Worm (Caenorhabditis elegans): Measurements from ENCODE around the gene C29F3.3.

The C29F3.3 gene

DNA sequence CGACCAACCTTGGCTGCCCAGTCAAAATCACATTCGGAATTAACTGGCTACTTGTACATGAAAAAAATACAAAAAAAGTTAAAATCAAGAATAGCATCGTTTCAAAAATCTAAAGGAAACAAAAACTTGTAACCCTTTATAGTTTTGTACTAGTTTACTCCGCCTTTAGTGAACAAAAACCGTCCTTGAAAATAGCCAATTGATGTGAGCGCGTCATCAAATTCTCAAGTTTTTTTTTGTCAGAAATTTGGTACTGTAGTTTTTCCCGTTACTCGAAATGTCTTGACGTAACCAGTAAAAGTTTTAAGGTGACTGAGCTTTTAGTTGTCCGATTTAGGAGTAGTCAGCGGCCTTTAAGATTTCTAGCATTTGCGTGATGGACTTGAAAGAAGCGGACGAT is at the start of gene C29F3.3:
TSS of gene C29F3.3 (minus strand) at position 101 of the 400 bp plus-strand sequence.
- TF ChIP-seq ceh-36 (tag; optimal IDR thresholded peaks at IDR 0.05) (no peak), flt-1 (GFP tag; IDR thresholded peaks at IDR 0.05) (no peak), hnd-1 (tag; optimal IDR thresholded peaks at IDR 0.05) (no peak), pes-1 (GFP tag; IDR thresholded peaks at IDR 0.05) (no peak), sea-1 (GFP tag; conservative IDR thresholded peaks at IDR 0.05) (no peak), tbx-37 (GFP tag; conservative IDR thresholded peaks at IDR 0.05) (no peak), ceh-13 (GFP tag; optimal IDR thresholded peaks at IDR 0.05) (no peak), hmbx-1 (tag; optimal IDR thresholded peaks at IDR 0.05) (no peak), B0310.2 (tag; optimal IDR thresholded peaks at IDR 0.05) (no peak), hmg-4 (GFP tag; optimal IDR thresholded peaks at IDR 0.05) (no peak), ets-7 (tag; optimal IDR thresholded peaks at IDR 0.05) (no peak), ama-1 (optimal IDR thresholded peaks at IDR 0.05) (no peak), tbx-11 (GFP tag; IDR thresholded peaks at IDR 0.05) (no peak), F13C5.2 (tag; optimal IDR thresholded peaks at IDR 0.05) (no peak), scrt-1 (GFP tag; IDR thresholded peaks at IDR 0.05) (no peak), aly-1 (tag; optimal IDR thresholded peaks at IDR 0.05) (no peak), tra-4 (tag; optimal IDR thresholded peaks at IDR 0.05) (no peak)

DNA sequence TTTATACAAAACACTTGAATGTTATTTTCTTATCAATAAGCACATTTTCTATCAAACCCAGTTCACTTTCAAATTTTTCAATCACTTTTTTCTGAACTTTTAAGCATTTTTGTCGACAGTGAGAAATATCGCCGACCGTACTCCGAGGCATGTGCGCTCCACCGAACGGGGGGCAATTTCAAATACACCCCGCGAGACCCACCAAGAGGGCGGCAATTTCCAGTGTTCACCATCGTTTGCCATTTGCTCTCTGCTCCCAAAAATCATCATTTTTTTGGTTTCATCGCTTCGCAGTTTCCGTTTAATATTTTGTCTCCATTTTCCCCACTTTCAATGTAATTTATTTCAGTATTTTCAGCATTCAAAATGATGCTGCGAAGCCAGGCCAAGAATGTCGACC is 48.2 kb upstream of the C29F3.3 start, which contains the start of gene cyb-3:
TSS of gene cyb-3 (plus strand) at position 350 of the 400 bp plus-strand sequence.
- TF ChIP-seq pes-1 (GFP tag; IDR thresholded peaks at IDR 0.05) (0 out of 2 replicates have a peak, but pooled peaks have one; percentile 37), F13C5.2 (tag; optimal IDR thresholded peaks at IDR 0.05) (no peak)

DNA sequence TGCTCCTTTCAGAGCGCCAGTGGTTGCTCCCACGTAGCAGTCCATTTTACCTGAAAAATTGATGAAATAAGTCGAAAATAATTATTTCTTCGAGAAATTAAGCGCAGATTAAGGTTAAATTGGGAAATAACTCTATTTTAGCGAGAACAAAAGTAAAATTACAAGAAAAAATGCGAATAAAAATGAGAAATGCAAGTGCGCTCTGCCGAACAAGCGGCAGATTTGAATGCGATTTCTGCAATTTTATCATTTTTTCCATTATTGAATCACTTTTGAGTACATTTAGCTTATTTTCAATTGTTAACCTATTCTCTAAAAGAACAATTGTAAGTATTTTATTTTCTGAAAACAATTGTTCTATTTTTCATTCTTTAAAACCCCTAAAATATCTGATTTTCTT is 47.7 kb upstream of the C29F3.3 start, which contains the start of gene T06E6.1:
TSS of gene T06E6.1 (minus strand) at position 56 of the 400 bp plus-strand sequence.
- TF ChIP-seq aly-1 (tag; optimal IDR thresholded peaks at IDR 0.05), result no peak
- TF ChIP-seq tra-4 (tag; optimal IDR thresholded peaks at IDR 0.05), result no peak
- TF ChIP-seq hmg-4 (GFP tag; optimal IDR thresholded peaks at IDR 0.05), result no peak
- TF ChIP-seq ama-1 (optimal IDR thresholded peaks at IDR 0.05), result no peak
- no peak for TF ChIP-seq ceh-36 (tag; optimal IDR thresholded peaks at IDR 0.05)
- TF ChIP-seq F13C5.2 (tag; optimal IDR thresholded peaks at IDR 0.05), result no peak
- TF ChIP-seq B0310.2 (tag; optimal IDR thresholded peaks at IDR 0.05), result no peak
- no peak for TF ChIP-seq scrt-1 (GFP tag; IDR thresholded peaks at IDR 0.05)
- no peak for TF ChIP-seq sea-1 (GFP tag; conservative IDR thresholded peaks at IDR 0.05)
- TF ChIP-seq flt-1 (GFP tag; IDR thresholded peaks at IDR 0.05), result no peak
- no peak for TF ChIP-seq ceh-13 (GFP tag; optimal IDR thresholded peaks at IDR 0.05)
- no peak for TF ChIP-seq hmbx-1 (tag; optimal IDR thresholded peaks at IDR 0.05)
- TF ChIP-seq hnd-1 (tag; optimal IDR thresholded peaks at IDR 0.05), result no peak
- TF ChIP-seq pes-1 (GFP tag; IDR thresholded peaks at IDR 0.05), result no peak
- TF ChIP-seq tbx-11 (GFP tag; IDR thresholded peaks at IDR 0.05), result no peak
- no peak for TF ChIP-seq tbx-37 (GFP tag; conservative IDR thresholded peaks at IDR 0.05)
- TF ChIP-seq ets-7 (tag; optimal IDR thresholded peaks at IDR 0.05), result no peak

DNA sequence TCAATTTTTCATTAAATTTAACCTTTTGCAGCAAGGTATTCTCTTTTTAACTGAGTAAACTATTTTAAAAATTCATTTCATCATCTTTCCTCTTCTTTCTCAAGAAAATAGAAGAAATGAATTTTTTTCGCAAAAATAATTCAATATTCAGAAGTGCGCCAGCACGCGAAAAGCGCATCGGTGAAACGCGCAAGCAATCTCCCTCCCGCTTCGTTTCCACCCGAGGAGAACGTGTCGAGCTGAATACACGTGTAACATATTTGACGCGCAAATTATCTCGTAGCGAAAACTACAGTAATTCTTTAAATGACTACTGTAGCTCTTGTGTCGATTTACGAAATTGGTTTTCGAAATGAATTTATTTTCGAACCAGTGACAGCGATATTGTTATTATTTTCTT is 44.9 kb upstream of the C29F3.3 start:
- TF ChIP-seq sea-1 (GFP tag; conservative IDR thresholded peaks at IDR 0.05) (no peak), ets-7 (tag; optimal IDR thresholded peaks at IDR 0.05) (no peak), hmg-4 (GFP tag; optimal IDR thresholded peaks at IDR 0.05) (no peak), B0310.2 (tag; optimal IDR thresholded peaks at IDR 0.05) (no peak), flt-1 (GFP tag; IDR thresholded peaks at IDR 0.05) (no peak), ama-1 (optimal IDR thresholded peaks at IDR 0.05) (no peak), ceh-36 (tag; optimal IDR thresholded peaks at IDR 0.05) (no peak), tbx-37 (GFP tag; conservative IDR thresholded peaks at IDR 0.05) (no peak), scrt-1 (GFP tag; IDR thresholded peaks at IDR 0.05) (no peak), pes-1 (GFP tag; IDR thresholded peaks at IDR 0.05) (no peak), hmbx-1 (tag; optimal IDR thresholded peaks at IDR 0.05) (no peak), tbx-11 (GFP tag; IDR thresholded peaks at IDR 0.05) (no peak), tra-4 (tag; optimal IDR thresholded peaks at IDR 0.05) (no peak)

DNA sequence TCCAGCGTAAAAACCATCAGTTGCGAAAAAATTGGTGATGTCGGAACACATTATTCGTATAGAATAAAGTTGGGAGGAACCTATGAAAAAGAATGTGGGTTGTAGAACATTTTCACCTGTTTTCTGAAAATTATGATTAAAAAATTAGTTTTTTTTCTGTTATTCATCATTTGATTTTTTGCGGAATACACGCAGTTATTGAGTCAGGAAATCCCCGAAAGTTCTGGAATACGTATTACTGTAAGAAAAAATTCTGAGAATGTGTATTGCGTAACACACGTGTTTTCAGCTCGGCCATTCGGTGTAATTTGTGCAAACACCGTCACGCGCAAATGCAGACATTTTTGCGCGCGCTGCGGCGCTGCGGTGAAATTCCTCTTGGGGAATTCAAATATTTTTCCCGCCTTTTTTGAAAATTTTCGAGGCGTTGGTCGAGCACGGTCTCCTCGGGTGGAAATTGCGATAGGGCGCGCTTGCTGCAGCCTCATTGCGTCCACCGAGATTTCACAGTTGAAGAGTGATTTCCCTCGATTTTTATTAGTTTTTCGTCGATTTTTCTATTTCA is 41.7 kb upstream of the C29F3.3 start, which contains the start of gene srh-170:
TSS of gene srh-170 (minus strand) at position 51 of the 565 bp plus-strand sequence.
- TF ChIP-seq scrt-1 (GFP tag; IDR thresholded peaks at IDR 0.05), result 0 out of 2 replicates have a peak, but pooled peaks have one; percentile 29
- TF ChIP-seq hnd-1 (tag; optimal IDR thresholded peaks at IDR 0.05), result no peak
- TF ChIP-seq pes-1 (GFP tag; IDR thresholded peaks at IDR 0.05), result peak; percentile 15; the same call in 1 of the 2 replicates

DNA sequence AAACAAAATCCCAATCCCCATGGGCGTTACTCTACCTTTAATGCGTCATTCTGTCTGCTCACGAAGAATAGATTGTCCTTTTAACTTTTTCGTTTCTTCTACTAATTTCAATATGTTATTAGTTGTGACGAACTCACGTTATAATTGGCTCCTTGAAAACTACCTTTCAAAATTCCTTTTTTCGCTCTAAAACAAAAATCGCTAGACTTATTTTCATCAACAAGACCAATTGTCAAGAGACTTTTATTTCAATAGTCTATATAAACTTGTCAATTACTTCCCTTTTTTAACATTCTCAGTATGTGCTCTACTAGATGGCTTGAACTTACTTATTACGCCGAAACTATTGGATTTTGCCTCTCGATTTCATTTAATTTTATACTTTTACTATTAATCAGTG is 37.5 kb upstream of the C29F3.3 start, which contains the start of gene str-102:
TSS of gene str-102 (plus strand) at position 301 of the 400 bp plus-strand sequence.
- TF ChIP-seq flt-1 (GFP tag; IDR thresholded peaks at IDR 0.05), result no peak
- TF ChIP-seq tbx-11 (GFP tag; IDR thresholded peaks at IDR 0.05), result no peak
- TF ChIP-seq tra-4 (tag; optimal IDR thresholded peaks at IDR 0.05), result no peak
- no peak for TF ChIP-seq ets-7 (tag; optimal IDR thresholded peaks at IDR 0.05)
- no peak for TF ChIP-seq F13C5.2 (tag; optimal IDR thresholded peaks at IDR 0.05)
- no peak for TF ChIP-seq ceh-36 (tag; optimal IDR thresholded peaks at IDR 0.05)
- TF ChIP-seq B0310.2 (tag; optimal IDR thresholded peaks at IDR 0.05), result no peak
- TF ChIP-seq hmbx-1 (tag; optimal IDR thresholded peaks at IDR 0.05), result no peak
- no peak for TF ChIP-seq ceh-13 (GFP tag; optimal IDR thresholded peaks at IDR 0.05)
- no peak for TF ChIP-seq aly-1 (tag; optimal IDR thresholded peaks at IDR 0.05)

DNA sequence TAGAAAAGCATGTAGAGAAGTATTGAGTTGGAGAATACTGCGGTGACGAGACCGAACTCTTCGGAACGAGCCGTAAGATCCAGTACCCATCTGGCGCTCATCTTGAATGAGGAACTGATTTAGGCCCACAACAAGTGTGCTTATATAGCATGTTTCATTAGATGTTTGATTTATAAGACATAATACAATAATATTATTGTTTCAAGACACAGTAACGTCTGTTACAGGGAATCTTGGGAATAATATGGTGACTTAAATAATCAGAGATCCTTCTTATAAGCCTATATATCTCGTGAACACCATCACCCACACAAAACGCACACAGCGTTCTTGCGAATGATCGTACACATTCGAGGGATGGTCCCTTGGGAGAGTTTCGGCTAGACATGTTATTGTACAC is 36.5 kb upstream of the C29F3.3 start, which contains the start of gene str-88:
TSS of gene str-88 (minus strand) at position 101 of the 400 bp plus-strand sequence.
- TF ChIP-seq ceh-13 (GFP tag; optimal IDR thresholded peaks at IDR 0.05) (no peak), F13C5.2 (tag; optimal IDR thresholded peaks at IDR 0.05) (no peak), tbx-37 (GFP tag; conservative IDR thresholded peaks at IDR 0.05) (no peak), sea-1 (GFP tag; conservative IDR thresholded peaks at IDR 0.05) (no peak), flt-1 (GFP tag; IDR thresholded peaks at IDR 0.05) (no peak), B0310.2 (tag; optimal IDR thresholded peaks at IDR 0.05) (no peak), hmg-4 (GFP tag; optimal IDR thresholded peaks at IDR 0.05) (no peak), ama-1 (optimal IDR thresholded peaks at IDR 0.05) (no peak), scrt-1 (GFP tag; IDR thresholded peaks at IDR 0.05) (no peak), tbx-11 (GFP tag; IDR thresholded peaks at IDR 0.05) (no peak), tra-4 (tag; optimal IDR thresholded peaks at IDR 0.05) (no peak)
